Worm (Caenorhabditis elegans): ENCODE data around the gene H20J04.4.

DNA sequence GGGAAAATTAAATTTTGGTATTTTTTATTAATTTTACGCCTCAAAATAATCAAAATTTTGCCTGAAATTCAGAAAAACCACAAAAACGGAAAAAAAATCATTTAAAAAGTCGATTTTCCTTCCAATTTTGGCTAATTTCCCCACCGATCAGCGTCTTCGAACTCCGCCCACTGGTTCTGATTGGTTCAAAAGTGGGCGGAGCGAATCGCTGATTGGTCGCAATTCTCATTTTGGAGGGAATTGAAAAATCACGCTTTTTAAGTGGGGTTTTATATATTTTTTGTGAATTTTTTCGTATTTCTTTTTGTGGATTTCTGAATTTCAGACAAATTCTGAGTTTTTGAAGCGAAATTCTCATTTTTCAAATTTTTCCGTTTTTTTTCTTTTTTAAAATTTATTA is 41.9 kb upstream of the H20J04.4 start:
- TF ChIP-seq nhr-25 (tag; optimal IDR thresholded peaks at IDR 0.05) (no peak), lin-13 (GFP tag; optimal IDR thresholded peaks at IDR 0.05) (no peak), R02D3.7 (tag; optimal IDR thresholded peaks at IDR 0.05) (no peak), fos-1 (tag; optimal IDR thresholded peaks at IDR 0.05) (no peak), lin-39 (tag; optimal IDR thresholded peaks at IDR 0.05) (no peak), skn-1 (tag; optimal IDR thresholded peaks at IDR 0.05) (no peak), alr-1 (tag; optimal IDR thresholded peaks at IDR 0.05) (no peak), Y55F3AM.14 (GFP tag; optimal IDR thresholded peaks at IDR 0.05) (no peak), nhr-77 (tag; optimal IDR thresholded peaks at IDR 0.05) (no peak), ceh-16 (tag; optimal IDR thresholded peaks at IDR 0.05) (no peak), unc-62 (GFP tag; optimal IDR thresholded peaks at IDR 0.05) (no peak), ama-1 (optimal IDR thresholded peaks at IDR 0.05) (no peak), egl-27 (tag; optimal IDR thresholded peaks at IDR 0.05) (no peak)
